Worm (Caenorhabditis elegans) whole organism, L1 larva: Measurements from ENCODE around the gene W05B10.4.
A peak's percentile ranks its signal among the peaks of the same experiment; 100 is the strongest.

Source experiments
- C16A3.4 ChIP-seq: fragments of 150-350 bp; optimal IDR thresholded peaks from 2 replicates; lab custom pipeline; 2014; ENCODE audit warnings: missing biosample characterization, missing genetic modification characterization
- Y116A8C.19 ChIP-seq: sonication (generic microtip); optimal IDR thresholded peaks from 2 replicates; lab custom pipeline; 2016; ENCODE audit warnings: missing compliant biosample characterization, missing genetic modification characterization, borderline replicate concordance
- alr-1 ChIP-seq: fragments of 200-800 bp; sonication (Bioruptor generic); optimal IDR thresholded peaks from 2 replicates; lab custom pipeline; 2018; ENCODE audit warnings: borderline replicate concordance, mild to moderate bottlenecking, missing genetic modification characterization, missing compliant biosample characterization
- ama-1 ChIP-seq: fragments of 150-350 bp; optimal IDR thresholded peaks from 2 replicates; lab custom pipeline; 2014
- blmp-1 ChIP-seq: fragments of 150-350 bp; optimal IDR thresholded peaks from 2 replicates; lab custom pipeline; 2014; ENCODE audit warnings: missing biosample characterization, missing genetic modification characterization
- ceh-63 ChIP-seq: fragments of 200-800 bp; sonication (Bioruptor generic); optimal IDR thresholded peaks from 2 replicates; lab custom pipeline; 2018; ENCODE audit warnings: mild to moderate bottlenecking, missing genetic modification characterization, missing compliant biosample characterization
- ceh-88 ChIP-seq: fragments of 200-800 bp; sonication (Bioruptor generic); IDR thresholded peaks from 2 replicates; pipeline ENCODE4 v1.3.6; 2022; ENCODE audit warnings: missing genetic modification characterization, missing compliant biosample characterization
- ces-1 ChIP-seq: fragments of 150-350 bp; optimal IDR thresholded peaks from 2 replicates; lab custom pipeline; 2014; ENCODE audit warnings: missing biosample characterization, missing genetic modification reagents, missing genetic modification characterization
- dpl-1 ChIP-seq, 3 experiments: fragments of 150-350 bp in 2 of 3; sonication (generic microtip) in 1 of 3; optimal IDR thresholded peaks; 2 replicates each; lab custom pipeline; 2014 to 2017; ENCODE audit warnings: missing biosample characterization in 3 of 3, missing genetic modification characterization in 3 of 3, missing genetic modification reagents in 3 of 3
- efl-1 ChIP-seq, 4 experiments: fragments of 150-350 bp; optimal IDR thresholded peaks in 3 of 4; peaks in 1 of 4; 1 replicate in 1 of 4; 2 replicates in 3 of 4; lab custom pipeline; 2014; ENCODE audit warnings: missing biosample characterization in 2 of 4, missing genetic modification characterization in 2 of 4, missing genetic modification reagents in 2 of 4
- efl-3 ChIP-seq: fragments of 200-800 bp; sonication (Bioruptor generic); optimal IDR thresholded peaks from 2 replicates; lab custom pipeline; 2018; ENCODE audit warnings: mild to moderate bottlenecking, missing genetic modification characterization, missing compliant biosample characterization
- elt-2 ChIP-seq: sonication (generic microtip); optimal IDR thresholded peaks from 2 replicates; lab custom pipeline; 2016; ENCODE audit warnings: missing genetic modification characterization, mild to moderate bottlenecking, inconsistent platforms, missing compliant biosample characterization, missing genetic modification reagents
- elt-3 ChIP-seq, 6 experiments: fragments of 150-350 bp in 1 of 6; sonication (generic microtip); optimal IDR thresholded peaks; 2 replicates each; lab custom pipeline; 2017 to 2018; ENCODE audit warnings: missing biosample characterization in 6 of 6, missing genetic modification characterization in 6 of 6, inconsistent platforms in 1 of 6
- ets-5 ChIP-seq: fragments of 200-800 bp; sonication (Bioruptor generic); IDR thresholded peaks from 2 replicates; pipeline ENCODE4 v1.3.6; 2022; ENCODE audit warnings: missing genetic modification characterization, missing compliant biosample characterization
- fkh-4 ChIP-seq: sonication (generic microtip); optimal IDR thresholded peaks from 2 replicates; lab custom pipeline; 2016; ENCODE audit warnings: missing compliant biosample characterization, missing genetic modification characterization, borderline replicate concordance
- fos-1 ChIP-seq: fragments of 150-350 bp; optimal IDR thresholded peaks from 2 replicates; lab custom pipeline; 2014; ENCODE audit warnings: missing biosample characterization, missing genetic modification characterization
- grh-1 ChIP-seq: fragments of 200-800 bp; sonication (Bioruptor generic); IDR thresholded peaks from 2 replicates; pipeline ENCODE4 v1.3.6; 2022; ENCODE audit warnings: missing genetic modification reagents, missing genetic modification characterization, missing compliant biosample characterization
- hlh-17 ChIP-seq: fragments of 200-800 bp; sonication (Bioruptor generic); optimal IDR thresholded peaks from 2 replicates; lab custom pipeline; 2018; ENCODE audit warnings: missing genetic modification characterization, mild to moderate bottlenecking, missing compliant biosample characterization, moderate library complexity, borderline replicate concordance
- irx-1 ChIP-seq: sonication (generic microtip); optimal IDR thresholded peaks from 2 replicates; lab custom pipeline; 2016; ENCODE audit warnings: missing genetic modification characterization, missing compliant biosample characterization
- isw-1 ChIP-seq: fragments of 200-800 bp; sonication (Bioruptor generic); IDR thresholded peaks from 2 replicates; pipeline ENCODE4 v1.3.6; 2022; ENCODE audit warnings: missing genetic modification characterization, missing compliant biosample characterization
- jun-1 ChIP-seq: fragments of 150-350 bp; optimal IDR thresholded peaks from 2 replicates; lab custom pipeline; 2014; ENCODE audit warnings: missing biosample characterization, missing genetic modification reagents, missing genetic modification characterization
- lin-13 ChIP-seq: fragments of 150-350 bp; optimal IDR thresholded peaks from 2 replicates; lab custom pipeline; 2014; ENCODE audit warnings: missing biosample characterization, missing genetic modification reagents, missing genetic modification characterization
- lin-14 ChIP-seq: fragments of 200-800 bp; sonication (Bioruptor generic); optimal IDR thresholded peaks from 2 replicates; lab custom pipeline; 2018; ENCODE audit warnings: mild to moderate bottlenecking, missing genetic modification characterization, moderate library complexity, missing compliant biosample characterization
- lin-35 ChIP-seq, 2 experiments: fragments of 150-350 bp; optimal IDR thresholded peaks; 2 replicates each; lab custom pipeline; 2014; ENCODE audit warnings: missing biosample characterization in 2 of 2, missing genetic modification characterization in 2 of 2, missing genetic modification reagents in 2 of 2
- lin-39 ChIP-seq: fragments of 150-350 bp; optimal IDR thresholded peaks from 2 replicates; lab custom pipeline; 2014; ENCODE audit warnings: missing biosample characterization, missing genetic modification reagents, missing genetic modification characterization
- lir-3 ChIP-seq: sonication (generic microtip); optimal IDR thresholded peaks from 2 replicates; lab custom pipeline; 2016; ENCODE audit warnings: mild to moderate bottlenecking, missing genetic modification characterization, moderate library complexity, missing compliant biosample characterization; ENCODE audit not compliant: poor library complexity
- lsy-2 ChIP-seq, 2 experiments: fragments of 150-350 bp; optimal IDR thresholded peaks; 2 replicates each; lab custom pipeline; 2014; ENCODE audit warnings: missing biosample characterization in 2 of 2, missing genetic modification characterization in 2 of 2
- mdl-1 ChIP-seq, 2 experiments: fragments of 150-350 bp; optimal IDR thresholded peaks; 2 replicates each; lab custom pipeline; 2014 to 2017; ENCODE audit warnings: missing biosample characterization in 2 of 2, missing genetic modification characterization in 2 of 2, inconsistent platforms in 1 of 2
- mef-2 ChIP-seq: fragments of 150-350 bp; optimal IDR thresholded peaks from 2 replicates; lab custom pipeline; 2014; ENCODE audit warnings: missing biosample characterization, missing genetic modification characterization
- mep-1 ChIP-seq: fragments of 150-350 bp; optimal IDR thresholded peaks from 2 replicates; lab custom pipeline; 2014; ENCODE audit warnings: missing biosample characterization, missing genetic modification characterization
- nhr-11 ChIP-seq: fragments of 150-350 bp; optimal IDR thresholded peaks from 2 replicates; lab custom pipeline; 2014; ENCODE audit warnings: missing biosample characterization, missing genetic modification characterization
- nhr-12 ChIP-seq: sonication (generic microtip); optimal IDR thresholded peaks from 2 replicates; lab custom pipeline; 2017; ENCODE audit warnings: missing biosample characterization, missing genetic modification characterization
- nhr-19 ChIP-seq: fragments of 200-800 bp; sonication (Bioruptor generic); conservative IDR thresholded peaks from 2 replicates; pipeline ENCODE4 v1.3.6; 2022; ENCODE audit warnings: missing genetic modification characterization, missing compliant biosample characterization
- nhr-20 ChIP-seq: sonication (generic microtip); optimal IDR thresholded peaks from 2 replicates; lab custom pipeline; 2016; ENCODE audit warnings: mild to moderate bottlenecking, missing genetic modification characterization, missing compliant biosample characterization
- nhr-47 ChIP-seq: sonication (generic microtip); optimal IDR thresholded peaks from 2 replicates; lab custom pipeline; 2016; ENCODE audit warnings: mild to moderate bottlenecking, missing genetic modification characterization, moderate library complexity, missing compliant biosample characterization
- nhr-71 ChIP-seq: sonication (generic microtip); optimal IDR thresholded peaks from 2 replicates; lab custom pipeline; 2016; ENCODE audit warnings: mild to moderate bottlenecking, missing genetic modification characterization, moderate library complexity, missing compliant biosample characterization
- nhr-85 ChIP-seq: sonication (generic microtip); peaks from one replicate; lab custom pipeline; 2016; ENCODE audit warnings: missing genetic modification characterization, inconsistent platforms, missing compliant biosample characterization
- nhr-90 ChIP-seq: sonication (generic microtip); optimal IDR thresholded peaks from 2 replicates; lab custom pipeline; 2016; ENCODE audit warnings: mild to moderate bottlenecking, missing genetic modification characterization, missing compliant biosample characterization; ENCODE audit not compliant: poor library complexity
- pax-3 ChIP-seq: fragments of 200-800 bp; sonication (Bioruptor generic); optimal IDR thresholded peaks from 2 replicates; lab custom pipeline; 2018; ENCODE audit warnings: mild to moderate bottlenecking, missing genetic modification characterization, moderate library complexity, missing compliant biosample characterization
- skn-1 ChIP-seq: fragments of 150-350 bp; optimal IDR thresholded peaks from 2 replicates; lab custom pipeline; 2014; ENCODE audit warnings: missing biosample characterization, missing genetic modification characterization
- snpc-4 ChIP-seq: fragments of 150-350 bp; optimal IDR thresholded peaks from 2 replicates; lab custom pipeline; 2014; ENCODE audit warnings: missing biosample characterization, missing genetic modification characterization
- sox-4 ChIP-seq: sonication (generic microtip); optimal IDR thresholded peaks from 2 replicates; lab custom pipeline; 2016; ENCODE audit warnings: missing genetic modification characterization, missing compliant biosample characterization
- swsn-7 ChIP-seq: sonication (generic microtip); optimal IDR thresholded peaks from 2 replicates; lab custom pipeline; 2016; ENCODE audit warnings: missing genetic modification characterization, missing compliant biosample characterization
- tbx-2 ChIP-seq: sonication (generic microtip); optimal IDR thresholded peaks from 2 replicates; lab custom pipeline; 2016; ENCODE audit warnings: missing genetic modification characterization, missing compliant biosample characterization
- unc-130 ChIP-seq: fragments of 150-350 bp; optimal IDR thresholded peaks from 2 replicates; lab custom pipeline; 2017; ENCODE audit warnings: missing biosample characterization, missing genetic modification characterization, inconsistent platforms
- unc-86 ChIP-seq: sonication (generic microtip); optimal IDR thresholded peaks from 2 replicates; lab custom pipeline; 2016; ENCODE audit warnings: missing genetic modification characterization, missing compliant biosample characterization
- xbp-1 ChIP-seq: sonication (generic microtip); optimal IDR thresholded peaks from 2 replicates; lab custom pipeline; 2016; ENCODE audit warnings: missing genetic modification characterization, missing compliant biosample characterization
- zag-1 ChIP-seq: fragments of 150-350 bp; optimal IDR thresholded peaks from 2 replicates; lab custom pipeline; 2014; ENCODE audit warnings: missing biosample characterization, missing genetic modification characterization
- zip-4 ChIP-seq: fragments of 200-800 bp; sonication (Bioruptor generic); optimal IDR thresholded peaks from 2 replicates; lab custom pipeline; 2018; ENCODE audit warnings: mild to moderate bottlenecking, missing genetic modification characterization, moderate library complexity, missing compliant biosample characterization
- ztf-11 ChIP-seq, 2 experiments: sonication (generic microtip); optimal IDR thresholded peaks; 2 replicates each; lab custom pipeline; 2016 to 2017; ENCODE audit warnings: missing genetic modification characterization in 2 of 2, missing biosample characterization in 1 of 2, missing compliant biosample characterization in 1 of 2
- ztf-4 ChIP-seq: fragments of 150-350 bp; optimal IDR thresholded peaks from 2 replicates; lab custom pipeline; 2014; ENCODE audit warnings: missing biosample characterization, missing genetic modification characterization

The W05B10.4 gene

DNA sequence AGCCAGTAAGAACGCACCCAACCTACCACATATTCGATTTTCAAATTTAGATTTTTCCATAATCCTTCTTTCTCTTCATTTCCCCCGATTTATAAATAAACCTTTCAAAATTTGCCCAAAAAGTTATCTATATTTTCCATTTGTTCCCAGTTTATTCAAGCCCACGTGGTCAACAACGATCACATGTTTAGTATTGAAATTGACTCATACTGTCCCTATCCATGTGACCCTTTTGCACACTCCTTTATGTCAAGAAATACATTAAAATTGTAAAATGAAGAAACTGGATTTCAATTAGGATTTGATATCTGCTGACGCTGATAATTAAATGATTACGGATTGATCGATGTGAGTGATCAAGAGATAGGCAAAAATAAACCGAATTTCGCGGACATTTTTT lies 32.8 kb upstream of the W05B10.4 start:
- peak; percentile 90 for TF ChIP-seq lin-14 (GFP tag; lab: Kevin White, UChicago)
- peak; percentile 70 for TF ChIP-seq lir-3 (tag; lab: Kevin White, UChicago)
- peak in 1 of 2 experiments; percentile 35 for TF ChIP-seq efl-1 (optimal IDR thresholded peaks at IDR 0.05; lab: Kevin White, UChicago)
- TF ChIP-seq efl-1 (GFP tag; optimal IDR thresholded peaks at IDR 0.05 in 1 of 2; lab: Kevin White, UChicago), result peak; percentile 20 to 92
- TF ChIP-seq lsy-2 (tag; optimal IDR thresholded peaks at IDR 0.05; lab: Kevin White, UChicago), result peak; percentile 66 to 69
- TF ChIP-seq nhr-71 (tag; lab: Kevin White, UChicago), result peak; percentile 91
- no peak for TF ChIP-seq fkh-4 (tag; lab: Kevin White, UChicago)
- peak; percentile 66 for TF ChIP-seq elt-2 (tag; lab: Kevin White, UChicago)
- no peak for TF ChIP-seq ceh-63 (GFP tag; lab: Kevin White, UChicago)
- TF ChIP-seq skn-1 (tag; lab: Kevin White, UChicago), result peak; percentile 58
- peak; percentile 57 for TF ChIP-seq irx-1
- TF ChIP-seq nhr-90 (tag; lab: Kevin White, UChicago), result peak; percentile 91
- TF ChIP-seq dpl-1 (GFP tag; optimal IDR thresholded peaks at IDR 0.05; lab: Kevin White, UChicago), result peak; percentile 31 to 51 (median 49)
- no peak for TF ChIP-seq unc-86 (tag; lab: Kevin White, UChicago)
- no peak for TF ChIP-seq nhr-12 (tag; lab: Kevin White, UChicago)
- TF ChIP-seq unc-130 (tag; lab: Kevin White, UChicago), result peak; percentile 88
- TF ChIP-seq lin-13 (GFP tag; lab: Kevin White, UChicago), result peak; percentile 58
- peak; percentile 96 for TF ChIP-seq nhr-20 (tag; lab: Kevin White, UChicago)
- no peak for TF ChIP-seq mef-2 (tag; lab: Kevin White, UChicago)
- peak; percentile 87 for TF ChIP-seq grh-1 (GFP tag; lab: Robert Waterston, UW)
- peak; percentile 20 for TF ChIP-seq swsn-7 (tag; lab: Kevin White, UChicago)
- no peak for TF ChIP-seq ztf-4
- TF ChIP-seq efl-3, result no peak
- no peak for TF ChIP-seq nhr-11 (tag; lab: Kevin White, UChicago)
- TF ChIP-seq ama-1 (lab: Kevin White, UChicago), result no peak
- no peak for TF ChIP-seq Y116A8C.19 (tag; lab: Kevin White, UChicago)
- peak; percentile 81 for TF ChIP-seq mep-1 (tag; lab: Kevin White, UChicago)
- TF ChIP-seq jun-1 (tag; lab: Kevin White, UChicago), result peak; percentile 13
- peak in 1 of 2 experiments; percentile 91 for TF ChIP-seq mdl-1 (tag; optimal IDR thresholded peaks at IDR 0.05; lab: Kevin White, UChicago)
- TF ChIP-seq nhr-85, result peak; percentile 98
- TF ChIP-seq nhr-47 (tag; lab: Kevin White, UChicago), result peak; percentile 60
- TF ChIP-seq xbp-1, result peak; percentile 26
- peak in 2 of 6 experiments; percentile 93 to 99 for TF ChIP-seq elt-3 (tag; optimal IDR thresholded peaks at IDR 0.05; lab: Kevin White, UChicago)
- TF ChIP-seq nhr-19, result peak; percentile 79
- TF ChIP-seq C16A3.4, result peak; percentile 59
- peak; percentile 7 to 84 for TF ChIP-seq lin-35 (GFP tag; optimal IDR thresholded peaks at IDR 0.05; lab: Kevin White, UChicago)
- TF ChIP-seq tbx-2 (tag; lab: Kevin White, UChicago), result peak; percentile 65
- TF ChIP-seq pax-3 (tag; lab: Kevin White, UChicago), result peak; percentile 52
- no peak for TF ChIP-seq hlh-17 (GFP tag; lab: Kevin White, UChicago)
- TF ChIP-seq ceh-88, result no peak
- peak; percentile 70 for TF ChIP-seq blmp-1 (tag; lab: Kevin White, UChicago)

DNA sequence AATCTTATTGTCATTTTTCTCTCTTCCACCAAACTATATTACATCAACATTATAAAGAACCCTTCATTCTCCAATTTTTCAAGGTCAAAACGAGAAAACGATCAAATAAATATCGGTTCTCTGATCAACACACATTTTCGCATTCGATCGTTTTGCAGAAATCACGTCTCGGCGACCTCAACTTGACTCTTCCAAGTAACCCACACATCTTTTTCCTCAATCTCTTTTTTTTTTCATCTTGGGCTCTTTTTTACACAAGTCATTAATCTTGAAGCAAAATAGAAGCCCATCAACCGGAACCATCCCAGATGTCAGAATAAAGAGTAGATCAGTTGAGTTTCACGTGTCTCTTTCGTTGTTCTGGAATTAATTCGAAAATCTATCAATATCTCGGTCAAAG lies 31.8 kb upstream of the W05B10.4 start:
- TF ChIP-seq ces-1 (no peak), lin-13 (GFP tag; lab: Kevin White, UChicago) (no peak), swsn-7 (tag; lab: Kevin White, UChicago) (peak; percentile 27), skn-1 (tag; lab: Kevin White, UChicago) (no peak), snpc-4 (no peak), ets-5 (GFP tag; lab: Robert Waterston, UW) (no peak), zag-1 (no peak), ztf-11 (tag; optimal IDR thresholded peaks at IDR 0.05; lab: Kevin White, UChicago) (no peak), mef-2 (tag; lab: Kevin White, UChicago) (peak; percentile 60), efl-3 (no peak), C16A3.4 (peak; percentile 23), lin-39 (tag; lab: Kevin White, UChicago) (peak; percentile 54), alr-1 (tag; lab: Kevin White, UChicago) (no peak), fos-1 (no peak), isw-1 (GFP tag; lab: Robert Waterston, UW) (no peak), zip-4 (GFP tag; lab: Kevin White, UChicago) (no peak), ztf-4 (no peak), sox-4 (no peak)
